Worm (Caenorhabditis elegans): ENCODE measurements around the gene nhr-56.

DNA sequence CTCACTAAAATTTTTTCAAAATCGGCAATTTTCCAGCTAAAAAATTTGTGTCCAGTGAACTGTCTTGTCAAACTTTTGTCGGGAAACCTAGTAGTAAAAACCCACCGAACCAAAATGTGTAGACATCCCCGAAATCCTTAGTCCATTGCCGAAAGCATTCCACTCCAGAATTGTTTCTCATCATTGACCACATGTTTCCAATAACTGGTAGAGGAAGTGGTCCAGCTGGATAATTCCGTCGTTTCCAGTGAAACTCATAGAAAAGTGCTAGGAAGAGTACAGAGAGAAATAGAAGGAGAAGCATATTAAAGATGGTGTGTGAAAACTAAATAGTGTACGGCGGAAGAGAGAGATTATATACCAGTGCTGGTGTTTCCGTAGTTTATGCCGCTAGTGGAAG is 14.7 kb upstream of the nhr-56 start, which contains the start of gene cyp-33C12:
- TF ChIP-seq hlh-26 (GFP tag; conservative IDR thresholded peaks at IDR 0.05) = no peak
- TF ChIP-seq madf-8 (GFP tag; conservative IDR thresholded peaks at IDR 0.05) = no peak
